Worm (Caenorhabditis elegans) whole organism, L3 larva: ENCODE results near the gene emc-2.

Experiments used
- ama-1 ChIP-seq: fragments of 150-350 bp; optimal IDR thresholded peaks from 2 replicates; lab custom pipeline; 2018
- elt-3 ChIP-seq, 3 experiments: fragments of 150-350 bp in 1 of 3; sonication (generic microtip) in 2 of 3; optimal IDR thresholded peaks; 2 replicates in 2 of 3; 4 replicates in 1 of 3; lab custom pipeline; 2014 to 2017; ENCODE audit warnings: missing biosample characterization in 3 of 3, missing genetic modification characterization in 3 of 3
- nhr-11 ChIP-seq: fragments of 150-350 bp; optimal IDR thresholded peaks from 2 replicates; lab custom pipeline; 2014; ENCODE audit warnings: missing biosample characterization, missing genetic modification characterization
- nhr-23 ChIP-seq: fragments of 150-350 bp; optimal IDR thresholded peaks from 2 replicates; lab custom pipeline; 2014; ENCODE audit warnings: missing biosample characterization, missing genetic modification reagents, missing genetic modification characterization
- nhr-237 ChIP-seq: fragments of 150-350 bp; optimal IDR thresholded peaks from 2 replicates; lab custom pipeline; 2014; ENCODE audit warnings: missing biosample characterization, missing genetic modification characterization
- nhr-76 ChIP-seq: fragments of 150-350 bp; sonication (generic microtip); optimal IDR thresholded peaks from 5 replicates; lab custom pipeline; 2014; ENCODE audit warnings: missing biosample characterization, missing genetic modification characterization
- pha-4 ChIP-seq: fragments of 150-350 bp; optimal IDR thresholded peaks from 2 replicates; lab custom pipeline; 2014; ENCODE audit warnings: missing biosample characterization, missing genetic modification reagents, missing genetic modification characterization

- TF ChIP-seq nhr-23 (tag; lab: Kevin White, UChicago) (no peak), elt-3 (tag; optimal IDR thresholded peaks at IDR 0.05; lab: Kevin White, UChicago) (no peak), pha-4 (tag; lab: Kevin White, UChicago) (no peak), nhr-11 (tag; lab: Kevin White, UChicago) (no peak), nhr-237 (tag; lab: Kevin White, UChicago) (no peak), nhr-76 (tag; lab: Kevin White, UChicago) (no peak), ama-1 (lab: Kevin White, UChicago) (no peak)
Measured at ce11 chrII:1320987-1321807, 15.3 kb upstream of the emc-2 start, which contains the start of gene vig-1.
